Fruit fly (Drosophila melanogaster) ovary, adult (tissue): ENCODE data around the gene CG7772.
"Not testable (repeated sequence)": the region's sequence is repeated elsewhere in the genome, so short reads cannot be mapped to it uniquely, and the experiment has no call there.

Source experiments
- CG17801 ChIP-seq: fragments of 200-800 bp; optimal IDR thresholded peaks from 2 replicates; lab custom pipeline; 2019; ENCODE audit warnings: missing biosample characterization, mild to moderate bottlenecking, missing genetic modification characterization, moderate library complexity; ENCODE audit not compliant: partially characterized antibody

CG7772 gene

dm6 chrX:17907184-17908006, at the start of gene CG7772, which contains the start of gene Vps4:
Gene CG7772, minus strand, starts transcription at chrX:17907261.
Gene Vps4, plus strand, starts transcription at chrX:17907692.
- TF ChIP-seq CG17801 (GFP tag; lab: Kevin White, UChicago): peak; percentile 19

dm6 chrX:17940677-17941076, 33.6 kb upstream of the CG7772 start:
- TF ChIP-seq CG17801 (GFP tag; lab: Kevin White, UChicago): no peak

dm6 chrX:17924034-17924433, 17.0 kb upstream of the CG7772 start:
- no peak for TF ChIP-seq CG17801 (GFP tag; lab: Kevin White, UChicago)

- no peak for TF ChIP-seq CG17801 (GFP tag; lab: Kevin White, UChicago)
Measured at dm6 chrX:17917564-17918233, 10.6 kb upstream of the CG7772 start.

dm6 chrX:17915929-17916328, 8.9 kb upstream of the CG7772 start:
- no peak for TF ChIP-seq CG17801 (GFP tag; lab: Kevin White, UChicago)

- TF ChIP-seq CG17801 (GFP tag; lab: Kevin White, UChicago): no peak
Measured at dm6 chrX:17914508-17914907, 7.4 kb upstream of the CG7772 start.

dm6 chrX:17912514-17912913, 5.5 kb upstream of the CG7772 start:
- no peak for TF ChIP-seq CG17801 (GFP tag; lab: Kevin White, UChicago)

dm6 chrX:17910941-17911703, 4.1 kb upstream of the CG7772 start, which contains the start of gene CG6847:
Gene CG6847, plus strand, starts transcription at chrX:17911462.
- peak; percentile 27 for TF ChIP-seq CG17801 (GFP tag; lab: Kevin White, UChicago)

dm6 chrX:17910606-17910940, 3.5 kb upstream of the CG7772 start:
- no peak for TF ChIP-seq CG17801 (GFP tag; lab: Kevin White, UChicago)

dm6 chrX:17899402-17899801, 7.7 kb downstream of the CG7772 start, which contains the start of gene Gss2:
Gene Gss2, plus strand, starts transcription at chrX:17899702.
- TF ChIP-seq CG17801 (GFP tag; lab: Kevin White, UChicago): not testable (repeated sequence)

dm6 chrX:17889247-17889646, 17.8 kb downstream of the CG7772 start, which contains the start of gene Gss1:
Gene Gss1, plus strand, starts transcription at chrX:17889547.
- not testable (repeated sequence) for TF ChIP-seq CG17801 (GFP tag; lab: Kevin White, UChicago)

dm6 chrX:17887877-17888276, 19.2 kb downstream of the CG7772 start, which contains the start of gene CG6788:
Gene CG6788, plus strand, starts transcription at chrX:17888177.
- TF ChIP-seq CG17801 (GFP tag; lab: Kevin White, UChicago): no peak

- no peak for TF ChIP-seq CG17801 (GFP tag; lab: Kevin White, UChicago)
Measured at dm6 chrX:17887208-17887627, 19.8 kb downstream of the CG7772 start, which contains the start of gene mnb. Gene mnb, minus strand, starts transcription at chrX:17887222.

dm6 chrX:17886449-17887207, 20.4 kb downstream of the CG7772 start:
- peak; percentile 29 for TF ChIP-seq CG17801 (GFP tag; lab: Kevin White, UChicago)
